Worm (Caenorhabditis elegans): Measurements from ENCODE around the gene xpb-1.

- TF ChIP-seq bed-1 (GFP tag; IDR thresholded peaks at IDR 0.05) = no peak
- TF ChIP-seq athp-1 (tag; optimal IDR thresholded peaks at IDR 0.05) = no peak
- no peak for TF ChIP-seq nfya-2 (GFP tag; IDR thresholded peaks at IDR 0.05)
- TF ChIP-seq chd-7 (tag; optimal IDR thresholded peaks at IDR 0.05) = no peak
- no peak for TF ChIP-seq snpc-4 (GFP tag; optimal IDR thresholded peaks at IDR 0.05)
- TF ChIP-seq snpc-4 (tag; optimal IDR thresholded peaks at IDR 0.05) = no peak
Observed at ce11 chrIII:11510826-11511225, 15.6 kb upstream of the xpb-1 start.

Data from whole organism, young adult.